Worm (Caenorhabditis elegans) whole organism, late embryonic: ENCODE results near the gene Y41G9A.10.

Source experiments
- C08G9.2 ChIP-seq: sonication (generic microtip); optimal IDR thresholded peaks from 2 replicates; lab custom pipeline; 2016; ENCODE audit warnings: mild to moderate bottlenecking, missing genetic modification characterization, moderate library complexity, missing compliant biosample characterization
- K02D7.2 ChIP-seq: sonication (generic microtip); optimal IDR thresholded peaks from 2 replicates; lab custom pipeline; 2017; ENCODE audit warnings: mild to moderate bottlenecking, missing genetic modification characterization, missing compliant biosample characterization
- K09A11.1 ChIP-seq: sonication (generic microtip); optimal IDR thresholded peaks from 2 replicates; lab custom pipeline; 2017; ENCODE audit warnings: antibody characterized with exemption, mild to moderate bottlenecking, missing genetic modification characterization, missing compliant biosample characterization; ENCODE audit not compliant: insufficient read depth
- ceh-18 ChIP-seq: sonication (generic microtip); optimal IDR thresholded peaks from 2 replicates; lab custom pipeline; 2016; ENCODE audit warnings: missing genetic modification characterization, missing compliant biosample characterization
- ceh-19 ChIP-seq: fragments of 200-800 bp; sonication (Bioruptor generic); optimal IDR thresholded peaks from 2 replicates; lab custom pipeline; 2018; ENCODE audit warnings: mild to moderate bottlenecking, missing genetic modification characterization, missing compliant biosample characterization
- ceh-24 ChIP-seq: sonication (generic microtip); optimal IDR thresholded peaks from 2 replicates; lab custom pipeline; 2016; ENCODE audit warnings: mild to moderate bottlenecking, missing genetic modification characterization, missing compliant biosample characterization
- ceh-31 ChIP-seq: sonication (generic microtip); optimal IDR thresholded peaks from 2 replicates; lab custom pipeline; 2016; ENCODE audit warnings: missing genetic modification characterization, missing compliant biosample characterization
- ceh-45 ChIP-seq: fragments of 200-800 bp; sonication (Bioruptor generic); IDR thresholded peaks from 2 replicates; pipeline ENCODE4 v1.3.6; 2022; ENCODE audit warnings: missing genetic modification reagents, missing genetic modification characterization, missing compliant biosample characterization
- ceh-48 ChIP-seq: sonication (generic microtip); optimal IDR thresholded peaks from 2 replicates; lab custom pipeline; 2016; ENCODE audit warnings: missing genetic modification characterization, inconsistent platforms, missing compliant biosample characterization
- dmd-4 ChIP-seq: sonication (generic microtip); optimal IDR thresholded peaks from 2 replicates; lab custom pipeline; 2016; ENCODE audit warnings: borderline replicate concordance, missing genetic modification characterization, missing compliant biosample characterization
- dve-1 ChIP-seq: sonication (generic microtip); optimal IDR thresholded peaks from 2 replicates; lab custom pipeline; 2017; ENCODE audit warnings: antibody characterized with exemption, mild to moderate bottlenecking, missing genetic modification characterization, missing compliant biosample characterization
- fax-1 ChIP-seq: sonication (generic microtip); optimal IDR thresholded peaks from 2 replicates; lab custom pipeline; 2016; ENCODE audit warnings: missing genotype, missing genetic modification characterization, missing compliant biosample characterization
- gmeb-2 ChIP-seq: sonication (generic microtip); optimal IDR thresholded peaks from 2 replicates; lab custom pipeline; 2016; ENCODE audit warnings: missing genetic modification characterization, inconsistent platforms, missing compliant biosample characterization
- hlh-13 ChIP-seq: fragments of 200-800 bp; sonication (Bioruptor generic); optimal IDR thresholded peaks from 2 replicates; lab custom pipeline; 2018; ENCODE audit warnings: mild to moderate bottlenecking, missing genetic modification characterization, missing compliant biosample characterization
- hlh-8 ChIP-seq: sonication (generic microtip); optimal IDR thresholded peaks from 2 replicates; lab custom pipeline; 2016; ENCODE audit warnings: missing genotype, missing genetic modification characterization, missing compliant biosample characterization
- lim-6 ChIP-seq: sonication (generic microtip); optimal IDR thresholded peaks from 2 replicates; lab custom pipeline; 2016; ENCODE audit warnings: missing genetic modification characterization, missing compliant biosample characterization
- nfya-1 ChIP-seq: sonication (generic microtip); optimal IDR thresholded peaks from 2 replicates; lab custom pipeline; 2017; ENCODE audit warnings: missing genetic modification characterization, mild to moderate bottlenecking, missing compliant biosample characterization, antibody characterized with exemption, moderate library complexity
- odd-2 ChIP-seq: sonication (generic microtip); optimal IDR thresholded peaks from 2 replicates; lab custom pipeline; 2017; ENCODE audit warnings: antibody characterized with exemption, mild to moderate bottlenecking, missing genetic modification characterization, missing compliant biosample characterization
- pag-3 ChIP-seq: sonication (generic microtip); optimal IDR thresholded peaks from 2 replicates; lab custom pipeline; 2016; ENCODE audit warnings: missing compliant biosample characterization, missing genetic modification characterization, borderline replicate concordance
- pat-9 ChIP-seq: fragments of 200-800 bp; sonication (Bioruptor generic); optimal IDR thresholded peaks from 2 replicates; lab custom pipeline; 2018; ENCODE audit warnings: mild to moderate bottlenecking, missing genetic modification characterization, moderate library complexity, missing compliant biosample characterization
- pros-1 ChIP-seq: fragments of 150-350 bp; optimal IDR thresholded peaks from 2 replicates; lab custom pipeline; 2014; ENCODE audit warnings: missing biosample characterization, missing genetic modification reagents, missing genetic modification characterization
- rnt-1 ChIP-seq: sonication (generic microtip); optimal IDR thresholded peaks from 2 replicates; lab custom pipeline; 2016; ENCODE audit warnings: missing genetic modification characterization, missing compliant biosample characterization
- tbx-7 ChIP-seq: sonication (generic microtip); optimal IDR thresholded peaks from 2 replicates; lab custom pipeline; 2016; ENCODE audit warnings: missing genotype, missing genetic modification characterization, missing compliant biosample characterization
- ttx-3 ChIP-seq: sonication (generic microtip); optimal IDR thresholded peaks from 2 replicates; lab custom pipeline; 2016; ENCODE audit warnings: missing genetic modification reagents, missing genetic modification characterization, missing compliant biosample characterization
- unc-3 ChIP-seq, 2 experiments: fragments of 200-800 bp in 1 of 2; sonication (Bioruptor generic) in 1 of 2; sonication (generic microtip) in 1 of 2; conservative IDR thresholded peaks in 1 of 2; optimal IDR thresholded peaks in 1 of 2; 2 replicates each; pipeline versions ENCODE4 v1.3.6 to Lab custom; 2016 to 2022; ENCODE audit warnings: missing compliant biosample characterization in 2 of 2, missing genetic modification characterization in 2 of 2, missing genetic modification reagents in 1 of 2
- unc-42 ChIP-seq: sonication (generic microtip); optimal IDR thresholded peaks from 2 replicates; lab custom pipeline; 2016; ENCODE audit warnings: missing genotype, missing genetic modification characterization, missing compliant biosample characterization
- unc-55 ChIP-seq: sonication (generic microtip); optimal IDR thresholded peaks from 2 replicates; lab custom pipeline; 2017; ENCODE audit warnings: missing biosample characterization, missing genetic modification reagents, missing genetic modification characterization
- unc-86 ChIP-seq: sonication (generic microtip); optimal IDR thresholded peaks from 2 replicates; lab custom pipeline; 2016; ENCODE audit warnings: missing genetic modification characterization, missing compliant biosample characterization
- ztf-16 ChIP-seq: sonication (generic microtip); optimal IDR thresholded peaks from 2 replicates; lab custom pipeline; 2017; ENCODE audit warnings: missing genetic modification characterization, missing compliant biosample characterization

Y41G9A.10 gene

ce11 chrX:2957446-2957985, 11.2 kb upstream of the Y41G9A.10 start, which contains the start of gene gbb-1:
Gene gbb-1, plus strand, starts transcription at chrX:2957935.
- TF ChIP-seq ttx-3 (tag; lab: Kevin White, UChicago): no peak
- no peak for TF ChIP-seq unc-3 (GFP tag; conservative IDR thresholded peaks at IDR 0.05; lab: Robert Waterston, UW)
- peak; percentile 18 for TF ChIP-seq unc-3 (tag; optimal IDR thresholded peaks at IDR 0.05; lab: Kevin White, UChicago)
- TF ChIP-seq, all 69 proteins: peak for 1

- TF ChIP-seq pros-1 (tag; lab: Kevin White, UChicago) (no peak), unc-42 (tag; lab: Kevin White, UChicago) (no peak)
Observed at ce11 chrX:2955628-2956027, 9.3 kb upstream of the Y41G9A.10 start.

ce11 chrX:2953522-2954032, 7.2 kb upstream of the Y41G9A.10 start:
- no peak for TF ChIP-seq ceh-31 (tag; lab: Kevin White, UChicago)
- TF ChIP-seq unc-42 (tag; lab: Kevin White, UChicago): peak; percentile 64

- TF ChIP-seq ceh-18 (tag; lab: Kevin White, UChicago) (peak; percentile 61), pag-3 (no peak), ceh-48 (tag; lab: Kevin White, UChicago) (no peak), unc-55 (GFP tag; lab: Kevin White, UChicago) (peak; percentile 41), hlh-8 (tag; lab: Kevin White, UChicago) (no peak), ceh-45 (GFP tag; lab: Robert Waterston, UW) (no peak), dve-1 (no peak), K02D7.2 (tag; lab: Kevin White, UChicago) (no peak)
Observed at ce11 chrX:2950234-2950633, 3.9 kb upstream of the Y41G9A.10 start.

- TF ChIP-seq C08G9.2 (tag; lab: Kevin White, UChicago) (no peak), nfya-1 (tag; lab: Kevin White, UChicago) (no peak), ceh-48 (tag; lab: Kevin White, UChicago) (no peak), ztf-16 (tag; lab: Kevin White, UChicago) (no peak), rnt-1 (tag; lab: Kevin White, UChicago) (no peak), hlh-8 (tag; lab: Kevin White, UChicago) (no peak), pat-9 (tag; lab: Kevin White, UChicago) (no peak), fax-1 (tag; lab: Kevin White, UChicago) (no peak), hlh-13 (GFP tag; lab: Kevin White, UChicago) (no peak), dmd-4 (tag; lab: Kevin White, UChicago) (no peak), gmeb-2 (no peak), odd-2 (tag; lab: Kevin White, UChicago) (no peak), ceh-24 (tag; lab: Kevin White, UChicago) (no peak), unc-3 (GFP tag; conservative IDR thresholded peaks at IDR 0.05; lab: Robert Waterston, UW) (no peak), unc-3 (tag; optimal IDR thresholded peaks at IDR 0.05; lab: Kevin White, UChicago) (no peak), tbx-7 (tag; lab: Kevin White, UChicago) (no peak), K09A11.1 (no peak), lim-6 (tag; lab: Kevin White, UChicago) (no peak)
Observed at ce11 chrX:2945950-2946349, 408 bp downstream of the Y41G9A.10 start.

- TF ChIP-seq lim-6 (tag; lab: Kevin White, UChicago) (no peak), ceh-48 (tag; lab: Kevin White, UChicago) (no peak)
Observed at ce11 chrX:2943611-2944010, 2.7 kb downstream of the Y41G9A.10 start.

ce11 chrX:2942327-2942726, 4.0 kb downstream of the Y41G9A.10 start:
- TF ChIP-seq unc-55 (GFP tag; lab: Kevin White, UChicago): no peak
- TF ChIP-seq unc-86 (tag; lab: Kevin White, UChicago): no peak
- no peak for TF ChIP-seq ceh-19 (GFP tag; lab: Kevin White, UChicago)
